Fruit fly (Drosophila melanogaster) whole organism, embryonic: Measurements from ENCODE around the gene CG2157.

ENCODE experiments used
- Adf1 ChIP-seq: fragments of 200-800 bp; sonication (Bioruptor generic); IDR thresholded peaks from 2 replicates; pipeline ENCODE4 v1.3.6; 2022; ENCODE audit warnings: missing biosample characterization, missing genetic modification characterization
- Bdp1 ChIP-seq: fragments of 200-800 bp; sonication (Bioruptor generic); optimal IDR thresholded peaks from 3 replicates; lab custom pipeline; 2016; ENCODE audit warnings: missing biosample characterization, missing genetic modification characterization
- Bgb ChIP-seq: fragments of 200-800 bp; sonication (Bioruptor generic); IDR thresholded peaks from 2 replicates; pipeline ENCODE4 v1.3.6; 2022; ENCODE audit warnings: missing biosample characterization, missing genetic modification characterization; ENCODE audit not compliant: partially characterized antibody
- CG10209 ChIP-seq: fragments of 200-800 bp; sonication (Bioruptor generic); optimal IDR thresholded peaks from 3 replicates; lab custom pipeline; 2017; ENCODE audit warnings: missing biosample characterization, mild to moderate bottlenecking, missing genetic modification characterization, missing genetic modification reagents
- CG10959 ChIP-seq: fragments of 200-800 bp; sonication (Bioruptor generic); IDR thresholded peaks from 2 replicates; pipeline ENCODE4 v1.3.6; 2022; ENCODE audit warnings: missing biosample characterization, missing genetic modification characterization
- CG12071 ChIP-seq: fragments of 200-800 bp; sonication (Bioruptor generic); optimal IDR thresholded peaks from 3 replicates; lab custom pipeline; 2018; ENCODE audit warnings: missing biosample characterization, mild to moderate bottlenecking, missing genetic modification characterization
- CG12659 ChIP-seq: fragments of 200-800 bp; sonication (Bioruptor generic); optimal IDR thresholded peaks from 3 replicates; lab custom pipeline; 2017; ENCODE audit warnings: mild to moderate bottlenecking, missing biosample characterization, missing genetic modification reagents, missing genetic modification characterization
- CG12942 ChIP-seq: fragments of 200-800 bp; sonication (Bioruptor generic); optimal IDR thresholded peaks from 3 replicates; lab custom pipeline; 2016; ENCODE audit warnings: missing biosample characterization, missing genetic modification characterization
- CG15011 ChIP-seq: fragments of 200-800 bp; sonication (Bioruptor generic); optimal IDR thresholded peaks from 3 replicates; lab custom pipeline; 2018; ENCODE audit warnings: missing biosample characterization, mild to moderate bottlenecking, missing genetic modification characterization
- CG15696 ChIP-seq: fragments of 200-800 bp; sonication (Bioruptor generic); optimal IDR thresholded peaks from 2 replicates; lab custom pipeline; 2019; ENCODE audit warnings: missing biosample characterization, mild to moderate bottlenecking, missing genetic modification characterization, moderate library complexity
- CG1602 ChIP-seq: fragments of 200-800 bp; sonication (Bioruptor generic); optimal IDR thresholded peaks from 3 replicates; lab custom pipeline; 2016; ENCODE audit warnings: missing biosample characterization, missing genetic modification characterization
- CG16815 ChIP-seq: fragments of 200-800 bp; sonication (Bioruptor generic); optimal IDR thresholded peaks from 3 replicates; lab custom pipeline; 2017; ENCODE audit warnings: missing biosample characterization, mild to moderate bottlenecking, missing genetic modification characterization
- CG18476 ChIP-seq: fragments of 200-800 bp; sonication (Bioruptor generic); optimal IDR thresholded peaks from 2 replicates; lab custom pipeline; 2016; ENCODE audit warnings: missing biosample characterization, mild to moderate bottlenecking, missing genetic modification characterization
- CG2712 ChIP-seq: fragments of 200-800 bp; optimal IDR thresholded peaks from 3 replicates; lab custom pipeline; 2019; ENCODE audit warnings: missing biosample characterization, mild to moderate bottlenecking, missing genetic modification characterization, moderate library complexity
- CG31441 ChIP-seq: fragments of 200-800 bp; sonication (Bioruptor generic); IDR thresholded peaks from 2 replicates; pipeline ENCODE4 v1.3.6; 2022; ENCODE audit warnings: missing biosample characterization, missing genetic modification characterization
- CG34376 ChIP-seq: fragments of 200-800 bp; sonication (Bioruptor generic); optimal IDR thresholded peaks from 2 replicates; lab custom pipeline; 2018; ENCODE audit warnings: missing biosample characterization, mild to moderate bottlenecking, missing genetic modification characterization
- CG4328 ChIP-seq: fragments of 200-800 bp; sonication (Bioruptor generic); optimal IDR thresholded peaks from 3 replicates; lab custom pipeline; 2017; ENCODE audit warnings: missing biosample characterization, missing genetic modification reagents, missing genetic modification characterization
- CG6272 ChIP-seq: fragments of 200-800 bp; sonication (Bioruptor generic); IDR thresholded peaks from 2 replicates; pipeline ENCODE4 v1.3.6; 2022; ENCODE audit warnings: missing biosample characterization, missing genetic modification characterization
- CG7963 ChIP-seq: fragments of 200-800 bp; sonication (Bioruptor generic); IDR thresholded peaks from 3 replicates; pipeline ENCODE4 v1.3.6; 2022; ENCODE audit warnings: missing biosample characterization, missing genetic modification characterization; ENCODE audit not compliant: partially characterized antibody
- CG8765 ChIP-seq: fragments of 200-800 bp; sonication (Bioruptor generic); IDR thresholded peaks from 2 replicates; pipeline ENCODE4 v1.3.6; 2022; ENCODE audit warnings: missing biosample characterization, missing genetic modification characterization
- CG9437 ChIP-seq: fragments of 200-800 bp; sonication (Bioruptor generic); optimal IDR thresholded peaks from 2 replicates; lab custom pipeline; 2018; ENCODE audit warnings: missing biosample characterization, mild to moderate bottlenecking, missing genetic modification characterization
- CG9727 ChIP-seq: fragments of 200-800 bp; sonication (Bioruptor generic); optimal IDR thresholded peaks from 3 replicates; lab custom pipeline; 2017; ENCODE audit warnings: missing biosample characterization, mild to moderate bottlenecking, missing genetic modification characterization
- Chrac-16 ChIP-seq: fragments of 200-800 bp; sonication (Bioruptor generic); optimal IDR thresholded peaks from 3 replicates; lab custom pipeline; 2016; ENCODE audit warnings: missing biosample characterization, missing genetic modification characterization
- CrebB ChIP-seq: fragments of 200-800 bp; sonication (Bioruptor generic); optimal IDR thresholded peaks from 3 replicates; lab custom pipeline; 2018; ENCODE audit warnings: missing biosample characterization, mild to moderate bottlenecking, missing genetic modification characterization
- D19B ChIP-seq: fragments of 200-800 bp; sonication (Bioruptor generic); optimal IDR thresholded peaks from 2 replicates; lab custom pipeline; 2017; ENCODE audit warnings: missing biosample characterization, mild to moderate bottlenecking, missing genetic modification characterization
- HLH3B ChIP-seq: fragments of 200-800 bp; sonication (Bioruptor generic); IDR thresholded peaks from 2 replicates; pipeline ENCODE4 v1.3.6; 2022; ENCODE audit warnings: missing biosample characterization, missing genetic modification characterization
- MTF-1 ChIP-seq: fragments of 200-800 bp; sonication (Bioruptor generic); optimal IDR thresholded peaks from 2 replicates; lab custom pipeline; 2018; ENCODE audit warnings: missing biosample characterization, mild to moderate bottlenecking, missing genetic modification characterization, borderline replicate concordance
- Meics ChIP-seq: fragments of 200-800 bp; sonication (Bioruptor generic); optimal IDR thresholded peaks from 2 replicates; lab custom pipeline; 2017; ENCODE audit warnings: missing biosample characterization, mild to moderate bottlenecking, missing genetic modification characterization
- NC2α ChIP-seq: fragments of 200-800 bp; sonication (Bioruptor generic); optimal IDR thresholded peaks from 2 replicates; lab custom pipeline; 2016; ENCODE audit warnings: missing biosample characterization, missing genetic modification characterization
- Nf-YA ChIP-seq: fragments of 200-800 bp; sonication (Bioruptor generic); IDR thresholded peaks from 2 replicates; pipeline ENCODE4 v1.3.6; 2022; ENCODE audit warnings: missing biosample characterization, missing genetic modification characterization
- Optix ChIP-seq: fragments of 200-800 bp; sonication (Bioruptor generic); IDR thresholded peaks from 3 replicates; pipeline ENCODE4 v1.3.6; 2022; ENCODE audit warnings: missing biosample characterization, missing genetic modification characterization
- Six4 ChIP-seq: fragments of 200-800 bp; sonication (Bioruptor generic); optimal IDR thresholded peaks from 2 replicates; lab custom pipeline; 2016; ENCODE audit warnings: missing biosample characterization, missing genetic modification characterization
- ap ChIP-seq: fragments of 200-800 bp; sonication (Bioruptor generic); IDR thresholded peaks from 2 replicates; pipeline ENCODE4 v1.3.6; 2022; ENCODE audit warnings: missing biosample characterization, missing genetic modification characterization
- bab2 ChIP-seq: fragments of 200-800 bp; sonication (Bioruptor generic); optimal IDR thresholded peaks from 2 replicates; lab custom pipeline; 2016; ENCODE audit warnings: missing biosample characterization, missing genetic modification characterization
- bowl ChIP-seq: fragments of 200-800 bp; sonication (Bioruptor generic); IDR thresholded peaks from 2 replicates; pipeline ENCODE4 v1.3.6; 2022; ENCODE audit warnings: missing biosample characterization, missing genetic modification characterization
- dpn ChIP-seq, 2 experiments: fragments of 200-800 bp; sonication (Bioruptor generic); optimal IDR thresholded peaks; 3 replicates each; lab custom pipeline; 2016; ENCODE audit warnings: missing biosample characterization in 2 of 2, missing genetic modification characterization in 2 of 2
- gcm ChIP-seq: fragments of 200-800 bp; sonication (Bioruptor generic); optimal IDR thresholded peaks from 2 replicates; lab custom pipeline; 2019; ENCODE audit warnings: missing biosample characterization, mild to moderate bottlenecking, missing genetic modification characterization, moderate library complexity
- grau ChIP-seq: fragments of 200-800 bp; optimal IDR thresholded peaks from 3 replicates; lab custom pipeline; 2019; ENCODE audit warnings: missing biosample characterization, mild to moderate bottlenecking, missing genetic modification characterization, moderate library complexity
- jigr1 ChIP-seq: fragments of 200-800 bp; sonication (Bioruptor generic); IDR thresholded peaks from 3 replicates; pipeline ENCODE4 v1.3.6; 2022; ENCODE audit warnings: missing biosample characterization, missing genetic modification characterization
- lilli ChIP-seq: fragments of 200-800 bp; sonication (Bioruptor generic); optimal IDR thresholded peaks from 3 replicates; lab custom pipeline; 2016; ENCODE audit warnings: missing biosample characterization, missing genetic modification characterization
- mam ChIP-seq: fragments of 200-800 bp; sonication (Bioruptor generic); optimal IDR thresholded peaks from 3 replicates; lab custom pipeline; 2016; ENCODE audit warnings: missing biosample characterization, missing genetic modification characterization
- nerfin-2 ChIP-seq: fragments of 200-800 bp; sonication (Bioruptor generic); IDR thresholded peaks from 2 replicates; pipeline ENCODE4 v1.3.6; 2022; ENCODE audit warnings: missing biosample characterization, missing genetic modification characterization; ENCODE audit not compliant: partially characterized antibody
- oc ChIP-seq: fragments of 200-800 bp; sonication (Bioruptor generic); optimal IDR thresholded peaks from 2 replicates; lab custom pipeline; 2018; ENCODE audit warnings: missing biosample characterization, mild to moderate bottlenecking, missing genetic modification characterization, moderate library complexity
- pum ChIP-seq: fragments of 200-800 bp; sonication (Bioruptor generic); optimal IDR thresholded peaks from 2 replicates; lab custom pipeline; 2016; ENCODE audit warnings: missing biosample characterization, missing genetic modification characterization
- pzg ChIP-seq: fragments of 200-800 bp; sonication (Bioruptor generic); optimal IDR thresholded peaks from 3 replicates; lab custom pipeline; 2018; ENCODE audit warnings: missing biosample characterization, mild to moderate bottlenecking, missing genetic modification characterization, moderate library complexity
- scrt ChIP-seq: fragments of 200-800 bp; sonication (Bioruptor generic); optimal IDR thresholded peaks from 2 replicates; lab custom pipeline; 2018; ENCODE audit warnings: missing biosample characterization, mild to moderate bottlenecking, missing genetic modification characterization, moderate library complexity
- tgo ChIP-seq: fragments of 200-800 bp; sonication (Bioruptor generic); IDR thresholded peaks from 3 replicates; pipeline ENCODE4 v1.3.6; 2022; ENCODE audit warnings: missing biosample characterization, missing genetic modification characterization
- unpg ChIP-seq: fragments of 200-800 bp; sonication (Bioruptor generic); optimal IDR thresholded peaks from 3 replicates; lab custom pipeline; 2018; ENCODE audit warnings: missing biosample characterization, mild to moderate bottlenecking, missing genetic modification characterization, moderate library complexity
- z ChIP-seq: fragments of 200-800 bp; sonication (Bioruptor generic); IDR thresholded peaks from 3 replicates; pipeline ENCODE4 v1.3.6; 2022; ENCODE audit warnings: missing biosample characterization, missing genetic modification characterization

Gene CG2157

DNA sequence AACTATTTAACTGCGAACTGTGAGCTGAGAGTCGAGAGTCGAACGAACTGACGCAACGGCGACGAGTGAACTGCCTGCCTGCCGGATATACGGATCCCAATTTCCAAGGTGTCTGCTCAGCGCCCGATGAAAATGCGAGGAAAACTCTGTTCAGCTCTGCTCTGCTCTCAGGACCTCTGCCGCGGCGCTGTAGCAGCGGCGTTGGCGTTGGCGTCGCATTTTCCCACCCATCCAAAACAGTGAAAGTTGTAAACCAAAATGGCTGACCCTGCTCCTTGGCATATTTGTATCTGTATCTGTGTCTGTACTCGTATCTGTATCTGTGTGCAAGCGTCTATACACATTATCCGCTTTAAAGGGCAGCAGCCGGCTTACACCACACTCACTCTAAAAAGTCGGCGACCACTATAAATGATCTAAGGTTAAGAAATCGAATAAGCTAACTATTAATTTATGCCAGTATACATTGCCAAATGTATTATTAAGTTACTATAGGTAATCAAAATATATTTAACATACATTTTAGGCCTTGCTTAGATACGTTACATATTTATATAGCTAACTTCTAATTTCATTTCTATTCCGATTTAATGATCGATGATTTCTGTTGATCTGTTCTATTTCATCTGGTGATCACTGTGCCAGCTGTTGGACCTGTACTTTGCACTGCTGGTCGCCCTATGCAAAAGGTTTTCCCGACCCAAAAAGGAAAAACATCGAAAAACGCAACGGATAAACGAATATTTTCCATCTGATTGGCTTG, 46.2 kb upstream of the CG2157 start:
- TF ChIP-seq nerfin-2 (GFP tag; lab: Robert Waterston, UW) (no peak), CG6272 (GFP tag; lab: Robert Waterston, UW) (no peak), CG1602 (GFP tag; lab: Kevin White, UChicago) (peak; percentile 51), CrebB (tag; lab: Kevin White, UChicago) (peak; percentile 38), unpg (GFP tag; lab: Kevin White, UChicago) (peak; percentile 73), tgo (GFP tag; lab: Robert Waterston, UW) (peak; percentile 38; the same call in 2 of the 3 replicates), lilli (GFP tag; lab: Kevin White, UChicago) (peak; percentile 42), CG31441 (peak; percentile 85), CG10209 (peak; percentile 75), CG4328 (GFP tag; lab: Kevin White, UChicago) (peak; percentile 53), CG12659 (GFP tag; lab: Kevin White, UChicago) (peak; percentile 64), mam (no peak), z (GFP tag; lab: Robert Waterston, UW) (peak; percentile 72), Meics (GFP tag; lab: Kevin White, UChicago) (peak; percentile 70), oc (tag; lab: Kevin White, UChicago) (peak; percentile 53), CG18476 (GFP tag; lab: Kevin White, UChicago) (peak; percentile 71), scrt (peak; percentile 68), dpn (GFP tag; optimal IDR thresholded peaks at IDR 0.05; lab: Kevin White, UChicago) (peak in 1 of 2 experiments; percentile 40), Bdp1 (GFP tag; lab: Kevin White, UChicago) (peak; percentile 17), Bgb (GFP tag; lab: Robert Waterston, UW) (no peak), bab2 (peak; percentile 13), pzg (no peak), jigr1 (GFP tag; lab: Robert Waterston, UW) (no peak), pum (peak; percentile 16), CG34376 (GFP tag; lab: Kevin White, UChicago) (peak; percentile 23), HLH3B (GFP tag; lab: Robert Waterston, UW) (peak; percentile 51), CG9437 (GFP tag; lab: Kevin White, UChicago) (peak; percentile 56), NC2α (peak; percentile 4), CG12942 (GFP tag; lab: Kevin White, UChicago) (peak; percentile 30), CG9727 (GFP tag; lab: Kevin White, UChicago) (peak; percentile 90), CG2712 (tag; lab: Kevin White, UChicago) (peak; percentile 87), CG7963 (no peak), Six4 (GFP tag; lab: Kevin White, UChicago) (peak; percentile 24), CG10959 (GFP tag; lab: Robert Waterston, UW) (peak; percentile 70; the same call in 1 of the 2 replicates), CG12071 (GFP tag; lab: Kevin White, UChicago) (peak; percentile 34), Adf1 (GFP tag; lab: Robert Waterston, UW) (peak; percentile 89), grau (tag; lab: Kevin White, UChicago) (peak; percentile 96), ap (GFP tag; lab: Robert Waterston, UW) (peak; percentile 41; the same call in 1 of the 2 replicates), MTF-1 (peak; percentile 51), CG15696 (tag; lab: Kevin White, UChicago) (peak; percentile 96), CG16815 (GFP tag; lab: Kevin White, UChicago) (peak; percentile 86), CG8765 (peak; percentile 57; the same call in 1 of the 2 replicates), CG15011 (GFP tag; lab: Kevin White, UChicago) (peak; percentile 60), Chrac-16 (GFP tag; lab: Kevin White, UChicago) (peak; percentile 37), Nf-YA (GFP tag; lab: Robert Waterston, UW) (peak; percentile 29; the same call in 1 of the 2 replicates), bowl (GFP tag; lab: Robert Waterston, UW) (no peak), gcm (GFP tag; lab: Kevin White, UChicago) (peak; percentile 66), Optix (GFP tag; lab: Robert Waterston, UW) (no peak), D19B (GFP tag; lab: Kevin White, UChicago) (no peak)
